Worm (Caenorhabditis elegans): ENCODE data around the gene fbxb-9.
"Not testable (repeated sequence)": the region's sequence is repeated elsewhere in the genome, so short reads cannot be mapped to it uniquely, and the experiment has no call there.

The fbxb-9 gene

DNA sequence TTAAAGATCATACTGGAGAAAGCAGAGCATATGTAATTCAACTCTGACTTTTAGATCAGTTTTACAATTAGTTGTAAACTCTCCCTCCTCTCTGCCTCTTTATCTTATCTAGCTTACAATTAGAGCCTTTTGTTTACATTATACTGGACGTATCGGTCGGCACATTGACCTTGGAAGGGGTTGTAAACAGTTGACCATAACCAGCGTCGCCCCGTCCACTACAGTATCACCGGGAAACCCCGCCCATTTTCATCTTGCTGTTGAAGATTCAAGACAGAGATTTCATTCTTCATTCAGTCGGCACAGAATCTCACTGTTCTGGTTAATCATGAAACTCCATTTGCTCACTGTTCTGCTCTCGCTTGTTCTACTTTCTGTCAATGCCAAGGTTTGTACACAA, 24.4 kb upstream of the fbxb-9 start, which contains the start of gene sdz-27:
Gene sdz-27 (plus strand): TSS at position 301 of the 400 bp plus-strand sequence.
- TF ChIP-seq dmd-4 (tag; optimal IDR thresholded peaks at IDR 0.05) = no peak

DNA sequence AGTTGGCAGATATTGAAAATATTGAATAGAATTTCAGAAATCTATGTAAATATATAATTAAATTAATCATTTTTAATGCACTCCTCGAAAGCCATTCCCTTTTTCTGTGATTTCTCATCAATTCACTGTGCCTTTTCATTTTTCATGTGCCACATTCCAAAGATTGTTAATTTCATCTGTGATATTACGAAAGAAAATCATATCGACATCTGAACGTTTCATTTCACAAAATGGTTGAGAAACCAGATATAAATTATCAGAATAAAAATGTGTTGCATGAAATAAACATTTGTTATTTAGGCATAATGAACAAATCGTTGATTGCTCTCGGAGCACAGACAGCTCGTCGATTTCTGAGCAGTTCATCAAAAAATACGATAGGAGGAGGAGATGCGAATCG, 21.6 kb upstream of the fbxb-9 start, which contains the start of gene nuaf-3:
Gene nuaf-3 (plus strand): TSS at position 301 of the 400 bp plus-strand sequence.
- no peak for TF ChIP-seq ztf-11 (tag; optimal IDR thresholded peaks at IDR 0.05)
- TF ChIP-seq unc-55 (GFP tag; optimal IDR thresholded peaks at IDR 0.05) = no peak
- TF ChIP-seq alr-1 (tag; optimal IDR thresholded peaks at IDR 0.05) = no peak

- TF ChIP-seq elt-3 (tag; optimal IDR thresholded peaks at IDR 0.05) (no peak), fos-1 (tag; optimal IDR thresholded peaks at IDR 0.05) (peak; percentile 30), nhr-25 (tag; optimal IDR thresholded peaks at IDR 0.05) (no peak), ztf-11 (tag; optimal IDR thresholded peaks at IDR 0.05) (no peak)
Measured at ce11 chrIV:11183013-11183412, 20.7 kb upstream of the fbxb-9 start, which contains the start of gene prx-14. Gene prx-14, plus strand, starts transcription at chrIV:11183132.

ce11 chrIV:11180077-11180476, 17.7 kb upstream of the fbxb-9 start:
- no peak for TF ChIP-seq elt-3 (tag; optimal IDR thresholded peaks at IDR 0.05)
- TF ChIP-seq crh-2 (tag; optimal IDR thresholded peaks at IDR 0.05) = peak; percentile 6
- TF ChIP-seq ztf-4 (tag; optimal IDR thresholded peaks at IDR 0.05) = no peak
- no peak for TF ChIP-seq unc-62 (GFP tag; optimal IDR thresholded peaks at IDR 0.05)
- TF ChIP-seq egl-27 (tag; optimal IDR thresholded peaks at IDR 0.05) = no peak
- TF ChIP-seq lin-11 (tag; optimal IDR thresholded peaks at IDR 0.05) = no peak
- TF ChIP-seq sma-9 (GFP tag; optimal IDR thresholded peaks at IDR 0.05) = no peak
- no peak for TF ChIP-seq sma-9 (tag; optimal IDR thresholded peaks at IDR 0.05)
- TF ChIP-seq nhr-23 (tag; optimal IDR thresholded peaks at IDR 0.05) = no peak
- no peak for TF ChIP-seq zag-1 (tag; optimal IDR thresholded peaks at IDR 0.05)
- peak; percentile 0 for TF ChIP-seq fos-1 (tag; optimal IDR thresholded peaks at IDR 0.05)
- no peak for TF ChIP-seq skn-1 (tag; optimal IDR thresholded peaks at IDR 0.05)
- no peak for TF ChIP-seq mab-5 (tag; optimal IDR thresholded peaks at IDR 0.05)

DNA sequence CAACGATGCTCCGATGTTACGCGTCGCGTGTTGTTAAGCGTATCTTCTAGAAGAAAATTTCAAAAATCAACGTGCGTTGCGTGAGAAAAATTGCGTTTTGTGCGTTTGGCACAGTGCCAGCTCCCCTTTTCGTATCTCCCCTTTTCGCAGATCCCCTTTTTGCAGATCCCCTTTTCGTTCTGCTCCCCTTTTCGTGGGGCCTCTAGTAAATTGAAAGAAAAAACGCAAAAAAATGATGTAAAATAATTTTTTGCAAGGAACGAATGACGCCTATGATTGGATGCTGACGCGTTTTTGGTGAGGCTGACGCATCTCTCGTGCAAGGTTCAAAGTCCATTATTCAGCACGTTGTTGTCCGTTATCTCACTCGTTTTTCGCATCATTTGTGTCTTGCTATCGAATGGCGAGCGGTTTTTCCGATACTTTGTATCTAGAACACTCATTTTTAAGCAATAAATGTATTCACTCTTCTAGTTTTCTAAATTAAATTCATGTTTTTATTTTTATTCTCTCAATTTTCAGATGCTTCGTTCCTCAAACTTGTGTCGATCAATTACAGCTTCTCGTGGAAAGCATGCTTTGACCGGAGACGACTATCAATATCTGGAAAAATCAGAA, 16.9 kb upstream of the fbxb-9 start, which contains the start of gene cpt-2:
Gene cpt-2 (plus strand): TSS at position 523 of the 618 bp plus-strand sequence.
- TF ChIP-seq C34F6.9 (tag; optimal IDR thresholded peaks at IDR 0.05) (peak; percentile 88), nhr-12 (tag; optimal IDR thresholded peaks at IDR 0.05) (peak; percentile 30), gmeb-1 (tag; optimal IDR thresholded peaks at IDR 0.05) (peak; percentile 87), crh-2 (tag; optimal IDR thresholded peaks at IDR 0.05) (peak; percentile 84), blmp-1 (tag; optimal IDR thresholded peaks at IDR 0.05; ENCODE audit: insufficient read depth) (peak; percentile 46), R02D3.7 (tag; optimal IDR thresholded peaks at IDR 0.05) (peak; percentile 40), ama-1 (optimal IDR thresholded peaks at IDR 0.05) (peak; percentile 50), nhr-10 (tag; optimal IDR thresholded peaks at IDR 0.05) (peak; percentile 58), sma-3 (GFP tag; optimal IDR thresholded peaks at IDR 0.05) (peak; percentile 81), sma-9 (GFP tag; optimal IDR thresholded peaks at IDR 0.05) (peak; percentile 95), lin-13 (GFP tag; optimal IDR thresholded peaks at IDR 0.05) (peak; percentile 84), ZK546.5 (tag; optimal IDR thresholded peaks at IDR 0.05) (peak; percentile 37), zag-1 (tag; optimal IDR thresholded peaks at IDR 0.05) (peak; percentile 92), nhr-21 (tag; optimal IDR thresholded peaks at IDR 0.05) (peak; percentile 91), nhr-6 (tag; optimal IDR thresholded peaks at IDR 0.05) (peak; percentile 77), mab-5 (tag; optimal IDR thresholded peaks at IDR 0.05) (peak; percentile 71), F13H6.1 (tag; optimal IDR thresholded peaks at IDR 0.05) (peak; percentile 82), sem-4 (tag; optimal IDR thresholded peaks at IDR 0.05) (peak; percentile 49), snpc-4 (tag; optimal IDR thresholded peaks at IDR 0.05) (peak; percentile 16), mdl-1 (tag; optimal IDR thresholded peaks at IDR 0.05) (peak in 1 of 2 experiments; percentile 76), egl-27 (tag; optimal IDR thresholded peaks at IDR 0.05) (peak; percentile 70), nhr-25 (tag; optimal IDR thresholded peaks at IDR 0.05) (peak; percentile 82), unc-55 (GFP tag; optimal IDR thresholded peaks at IDR 0.05) (peak; percentile 90), nhr-77 (tag; optimal IDR thresholded peaks at IDR 0.05) (peak; percentile 16), nhr-129 (tag; optimal IDR thresholded peaks at IDR 0.05) (peak; percentile 86), lsy-2 (tag; optimal IDR thresholded peaks at IDR 0.05) (peak; percentile 88 to 92), fos-1 (tag; optimal IDR thresholded peaks at IDR 0.05) (peak; percentile 86), lin-11 (tag; optimal IDR thresholded peaks at IDR 0.05) (peak; percentile 46)
- not testable (repeated sequence) for TF ChIP-seq sma-9 (tag; optimal IDR thresholded peaks at IDR 0.05)
